Fruit fly (Drosophila melanogaster) whole organism, pupa: ENCODE data around the gene CG13310.

Experiments used
- CG14655 ChIP-seq: fragments of 200-800 bp; sonication (Bioruptor generic); optimal IDR thresholded peaks from 3 replicates; lab custom pipeline; 2017; ENCODE audit warnings: mild to moderate bottlenecking, missing biosample characterization, missing genetic modification reagents, missing genetic modification characterization
- CG32121 ChIP-seq: fragments of 200-800 bp; sonication (Bioruptor generic); IDR thresholded peaks from 2 replicates; pipeline ENCODE4 v1.3.6; 2022; ENCODE audit warnings: missing biosample characterization, missing genetic modification characterization
- CG8159 ChIP-seq: fragments of 200-800 bp; sonication (Bioruptor generic); optimal IDR thresholded peaks from 3 replicates; lab custom pipeline; 2018; ENCODE audit warnings: missing biosample characterization, mild to moderate bottlenecking, missing genetic modification characterization, moderate library complexity
- fd96Ca ChIP-seq: fragments of 200-800 bp; sonication (Bioruptor generic); IDR thresholded peaks from 3 replicates; pipeline ENCODE4 v1.3.6; 2022; ENCODE audit warnings: missing biosample characterization, missing genetic modification characterization
- gl ChIP-seq: fragments of 200-800 bp; sonication (Bioruptor generic); optimal IDR thresholded peaks from 2 replicates; lab custom pipeline; 2018; ENCODE audit warnings: missing biosample characterization, mild to moderate bottlenecking, missing genetic modification characterization

- no peak for TF ChIP-seq CG8159 (tag; lab: Kevin White, UChicago)
- peak; percentile 76 for TF ChIP-seq CG32121 (GFP tag; lab: Robert Waterston, UW)
- peak; percentile 24; the same call in 1 of the 3 replicates for TF ChIP-seq fd96Ca (GFP tag; lab: Robert Waterston, UW)
- TF ChIP-seq CG14655 (GFP tag; lab: Kevin White, UChicago), result peak; percentile 32
- TF ChIP-seq gl (tag; lab: Kevin White, UChicago), result no peak
Measured at dm6 chr3L:8751262-8751661, 49.1 kb downstream of the CG13310 start.
